Worm (Caenorhabditis elegans): ENCODE measurements around the gene rps-2.

DNA sequence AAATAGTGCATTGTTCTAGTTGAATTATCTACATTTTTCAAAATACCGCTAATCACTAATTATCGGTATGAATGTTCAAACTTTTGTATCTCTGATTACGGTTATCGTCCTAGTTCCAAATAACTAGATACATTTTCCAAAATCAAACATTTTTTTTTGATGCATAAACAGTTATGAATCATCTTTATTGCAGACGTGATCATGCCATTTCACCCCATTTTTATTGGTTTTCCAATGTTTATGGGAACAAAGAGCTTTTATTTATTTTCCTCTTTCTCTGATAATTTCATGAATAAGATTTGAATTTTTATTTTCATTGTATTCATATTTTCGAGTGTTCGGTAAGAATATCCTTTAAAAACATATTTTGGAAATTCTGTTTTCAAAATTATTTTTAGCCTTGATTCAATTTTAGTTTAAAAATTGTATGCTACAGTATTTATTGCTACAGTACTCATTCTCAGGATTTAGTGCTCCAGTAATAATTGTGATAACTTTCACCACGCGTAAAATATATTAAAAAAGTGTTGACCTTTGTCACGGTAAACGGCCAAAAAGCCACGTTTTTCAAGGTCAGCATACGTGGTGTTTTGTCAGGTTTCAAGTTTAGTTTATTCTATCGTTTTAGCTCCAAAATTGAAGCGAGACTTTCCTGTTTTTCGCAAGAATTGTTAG lies 30.6 kb upstream of the rps-2 start, which contains the start of gene csr-1:
- TF ChIP-seq dao-5 (tag; optimal IDR thresholded peaks at IDR 0.05) (no peak), him-1 (tag; optimal IDR thresholded peaks at IDR 0.05) (no peak)
